Worm (Caenorhabditis elegans) whole organism, L3 larva: ENCODE results near the gene W03B1.3.

Experiments
- ama-1 ChIP-seq: fragments of 150-350 bp; optimal IDR thresholded peaks from 2 replicates; lab custom pipeline; 2018
- nfya-1 ChIP-seq: sonication (generic microtip); optimal IDR thresholded peaks from 2 replicates; lab custom pipeline; 2017; ENCODE audit warnings: missing genetic modification characterization, mild to moderate bottlenecking, missing compliant biosample characterization, antibody characterized with exemption, moderate library complexity; ENCODE audit not compliant: insufficient read depth
- nhr-12 ChIP-seq: fragments of 150-350 bp; optimal IDR thresholded peaks from 2 replicates; lab custom pipeline; 2014; ENCODE audit warnings: missing biosample characterization, missing genetic modification characterization

DNA sequence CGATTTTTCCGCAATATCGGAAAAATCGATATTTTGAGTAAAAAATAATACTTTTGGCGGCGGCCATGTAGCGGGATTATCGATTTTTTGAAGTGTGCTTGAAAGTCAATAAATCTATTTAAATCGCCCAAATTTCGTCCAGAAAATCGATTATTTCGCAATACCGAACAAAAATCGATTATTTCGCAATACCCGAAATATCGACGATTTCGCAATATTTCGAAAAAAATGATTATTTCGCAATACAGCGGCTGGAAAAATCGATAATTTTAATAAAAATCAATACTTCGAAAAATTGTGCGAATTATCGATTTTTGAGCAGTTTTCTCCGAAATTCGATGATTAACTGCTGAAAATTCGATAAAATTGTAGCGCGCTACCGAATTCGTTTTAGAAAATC lies 18.0 kb downstream of the W03B1.3 start:
- TF ChIP-seq nfya-1 (tag; lab: Kevin White, UChicago) (no peak), ama-1 (lab: Kevin White, UChicago) (no peak), nhr-12 (no peak)
